Fruit fly (Drosophila melanogaster) whole organism, embryonic: ENCODE measurements around the gene CG43322.
A peak's percentile ranks its signal among the peaks of the same experiment; 100 is the strongest.

Source experiments
- Ada2b ChIP-seq: fragments of 200-800 bp; sonication (Bioruptor generic); IDR thresholded peaks from 2 replicates; pipeline ENCODE4 v1.3.6; 2022; ENCODE audit warnings: missing biosample characterization, missing genetic modification characterization
- Atf3 ChIP-seq: fragments of 200-800 bp; sonication (Bioruptor generic); optimal IDR thresholded peaks from 3 replicates; lab custom pipeline; 2016; ENCODE audit warnings: missing biosample characterization, missing genetic modification characterization
- Bdp1 ChIP-seq: fragments of 200-800 bp; sonication (Bioruptor generic); optimal IDR thresholded peaks from 3 replicates; lab custom pipeline; 2016; ENCODE audit warnings: missing biosample characterization, missing genetic modification characterization
- CG10147 ChIP-seq: fragments of 200-800 bp; sonication (Bioruptor generic); optimal IDR thresholded peaks from 2 replicates; lab custom pipeline; 2019; ENCODE audit warnings: missing biosample characterization, mild to moderate bottlenecking, missing genetic modification characterization, moderate library complexity
- CG10366 ChIP-seq: fragments of 200-800 bp; sonication (Bioruptor generic); IDR thresholded peaks from 2 replicates; pipeline ENCODE4 v1.3.6; 2022; ENCODE audit warnings: missing biosample characterization, missing genetic modification characterization
- CG11085 ChIP-seq: fragments of 200-800 bp; sonication (Bioruptor generic); IDR thresholded peaks from 2 replicates; pipeline ENCODE4 v1.3.6; 2022; ENCODE audit warnings: missing biosample characterization, missing genetic modification characterization
- CG11695 ChIP-seq: fragments of 200-800 bp; sonication (Bioruptor generic); IDR thresholded peaks from 3 replicates; pipeline ENCODE4 v1.3.6; 2022; ENCODE audit warnings: missing biosample characterization, missing genetic modification characterization
- CG17568 ChIP-seq: fragments of 200-800 bp; sonication (Bioruptor generic); optimal IDR thresholded peaks from 2 replicates; lab custom pipeline; 2018; ENCODE audit warnings: missing biosample characterization, mild to moderate bottlenecking, missing genetic modification characterization, moderate library complexity
- CG17612 ChIP-seq: fragments of 200-800 bp; sonication (Bioruptor generic); IDR thresholded peaks from 2 replicates; pipeline ENCODE4 v1.3.6; 2022; ENCODE audit warnings: missing biosample characterization, missing genetic modification characterization
- CG18262 ChIP-seq: fragments of 200-800 bp; optimal IDR thresholded peaks from 3 replicates; lab custom pipeline; 2019; ENCODE audit warnings: missing biosample characterization, mild to moderate bottlenecking, missing genetic modification characterization, moderate library complexity
- CG1832 ChIP-seq: fragments of 200-800 bp; sonication (Bioruptor generic); optimal IDR thresholded peaks from 2 replicates; lab custom pipeline; 2017; ENCODE audit warnings: missing biosample characterization, mild to moderate bottlenecking, missing genetic modification characterization, inconsistent platforms
- CG18599 ChIP-seq: fragments of 200-800 bp; sonication (Bioruptor generic); optimal IDR thresholded peaks from 3 replicates; lab custom pipeline; 2017; ENCODE audit warnings: missing biosample characterization, missing genetic modification characterization, mild to moderate bottlenecking, moderate library complexity, missing genetic modification reagents
- CG31441 ChIP-seq: fragments of 200-800 bp; sonication (Bioruptor generic); IDR thresholded peaks from 2 replicates; pipeline ENCODE4 v1.3.6; 2022; ENCODE audit warnings: missing biosample characterization, missing genetic modification characterization
- CG42726 ChIP-seq: fragments of 200-800 bp; sonication (Bioruptor generic); IDR thresholded peaks from 2 replicates; pipeline ENCODE4 v1.3.6; 2022; ENCODE audit warnings: missing biosample characterization, missing genetic modification characterization; ENCODE audit not compliant: partially characterized antibody
- CG4360 ChIP-seq: fragments of 200-800 bp; sonication (Bioruptor generic); IDR thresholded peaks from 2 replicates; pipeline ENCODE4 v1.3.6; 2022; ENCODE audit warnings: missing biosample characterization, missing genetic modification characterization
- CG4424 ChIP-seq: fragments of 200-800 bp; sonication (Bioruptor generic); optimal IDR thresholded peaks from 3 replicates; lab custom pipeline; 2016; ENCODE audit warnings: missing biosample characterization, missing genetic modification characterization
- CG6689 ChIP-seq: fragments of 200-800 bp; sonication (Bioruptor generic); IDR thresholded peaks from 2 replicates; pipeline ENCODE4 v1.3.6; 2022; ENCODE audit warnings: missing biosample characterization, missing genetic modification characterization
- CG7357 ChIP-seq: fragments of 200-800 bp; sonication (Bioruptor generic); IDR thresholded peaks from 3 replicates; pipeline ENCODE4 v1.3.6; 2022; ENCODE audit warnings: missing biosample characterization, missing genetic modification characterization
- CG8290 ChIP-seq, 3 experiments: fragments of 200-800 bp; sonication (Bioruptor generic); optimal IDR thresholded peaks; 2 replicates each; lab custom pipeline; 2016 to 2019; ENCODE audit warnings: missing biosample characterization in 3 of 3, missing genetic modification characterization in 3 of 3, mild to moderate bottlenecking in 2 of 3, moderate library complexity in 1 of 3
- Dad ChIP-seq: fragments of 200-800 bp; sonication (Bioruptor generic); optimal IDR thresholded peaks from 3 replicates; lab custom pipeline; 2016; ENCODE audit warnings: missing biosample characterization, missing genetic modification characterization
- Doc3 ChIP-seq: fragments of 200-800 bp; sonication (Bioruptor generic); IDR thresholded peaks from 3 replicates; pipeline ENCODE4 v1.3.6; 2022; ENCODE audit warnings: missing biosample characterization, missing genetic modification characterization; ENCODE audit not compliant: partially characterized antibody
- Drgx ChIP-seq: fragments of 200-800 bp; sonication (Bioruptor generic); IDR thresholded peaks from 2 replicates; pipeline ENCODE4 v1.3.6; 2022; ENCODE audit warnings: missing biosample characterization, missing genetic modification characterization
- Ets65A ChIP-seq: fragments of 200-800 bp; sonication (Bioruptor generic); peaks from one replicate; lab custom pipeline; 2016; ENCODE audit warnings: missing biosample characterization, missing genetic modification characterization
- HmgD ChIP-seq: fragments of 200-800 bp; sonication (Bioruptor generic); optimal IDR thresholded peaks from 3 replicates; lab custom pipeline; 2016; ENCODE audit warnings: missing biosample characterization, missing genetic modification characterization
- Hr78 ChIP-seq, 2 experiments: fragments of 200-800 bp in 1 of 2; fragments of >200 bp in 1 of 2; sonication (Bioruptor generic) in 1 of 2; optimal IDR thresholded peaks; 2 replicates each; lab custom pipeline; 2017 to 2019; ENCODE audit warnings: missing biosample characterization in 2 of 2, missing genetic modification characterization in 2 of 2, mild to moderate bottlenecking in 1 of 2, moderate library complexity in 1 of 2
- Jarid2 ChIP-seq: fragments of 200-800 bp; sonication (Bioruptor generic); optimal IDR thresholded peaks from 3 replicates; lab custom pipeline; 2017; ENCODE audit warnings: mild to moderate bottlenecking, missing biosample characterization, missing genetic modification reagents, missing genetic modification characterization
- Lhr ChIP-seq: fragments of 200-800 bp; sonication (Bioruptor generic); optimal IDR thresholded peaks from 3 replicates; lab custom pipeline; 2017; ENCODE audit warnings: mild to moderate bottlenecking, missing biosample characterization, missing genetic modification reagents, missing genetic modification characterization
- MBD-R2 ChIP-seq: fragments of 200-800 bp; sonication (Bioruptor generic); IDR thresholded peaks from 2 replicates; pipeline ENCODE4 v1.3.6; 2022; ENCODE audit warnings: missing biosample characterization, missing genetic modification characterization
- MESR4 ChIP-seq: fragments of 200-800 bp; sonication (Bioruptor generic); optimal IDR thresholded peaks from 2 replicates; lab custom pipeline; 2018; ENCODE audit warnings: missing biosample characterization, mild to moderate bottlenecking, missing genetic modification characterization, moderate library complexity
- Med ChIP-seq: fragments of 200-800 bp; sonication (Bioruptor generic); peaks from one replicate; lab custom pipeline; 2016; ENCODE audit warnings: missing biosample characterization, missing genetic modification characterization, mild to moderate bottlenecking, inconsistent platforms, moderate library complexity
- Neu2 ChIP-seq: fragments of 200-800 bp; sonication (Bioruptor generic); optimal IDR thresholded peaks from 3 replicates; lab custom pipeline; 2016; ENCODE audit warnings: missing biosample characterization, missing genetic modification characterization, borderline replicate concordance
- Spps ChIP-seq: fragments of 200-800 bp; sonication (Bioruptor generic); optimal IDR thresholded peaks from 2 replicates; lab custom pipeline; 2018; ENCODE audit warnings: missing biosample characterization, mild to moderate bottlenecking, missing genetic modification characterization
- bowl ChIP-seq: fragments of 200-800 bp; sonication (Bioruptor generic); IDR thresholded peaks from 2 replicates; pipeline ENCODE4 v1.3.6; 2022; ENCODE audit warnings: missing biosample characterization, missing genetic modification characterization
- btn ChIP-seq: fragments of 200-800 bp; sonication (Bioruptor generic); optimal IDR thresholded peaks from 2 replicates; lab custom pipeline; 2016; ENCODE audit warnings: missing biosample characterization, missing genetic modification characterization
- croc ChIP-seq: fragments of 200-800 bp; sonication (Bioruptor generic); conservative IDR thresholded peaks from 3 replicates; pipeline ENCODE4 v1.3.6; 2022; ENCODE audit warnings: missing biosample characterization, missing genetic modification characterization
- da ChIP-seq: fragments of 200-800 bp; sonication (Bioruptor generic); optimal IDR thresholded peaks from 2 replicates; lab custom pipeline; 2016; ENCODE audit warnings: missing biosample characterization, missing genetic modification characterization
- gce ChIP-seq: fragments of 200-800 bp; sonication (Bioruptor generic); IDR thresholded peaks from 3 replicates; pipeline ENCODE4 v1.3.6; 2022; ENCODE audit warnings: missing biosample characterization, missing genetic modification characterization
- gcm ChIP-seq: fragments of 200-800 bp; sonication (Bioruptor generic); optimal IDR thresholded peaks from 2 replicates; lab custom pipeline; 2019; ENCODE audit warnings: missing biosample characterization, mild to moderate bottlenecking, missing genetic modification characterization, moderate library complexity
- hb ChIP-seq: fragments of 200-800 bp; sonication (Bioruptor generic); IDR thresholded peaks from 3 replicates; pipeline ENCODE4 v1.3.6; 2022; ENCODE audit warnings: missing biosample characterization, missing genetic modification characterization; ENCODE audit not compliant: partially characterized antibody
- jumu ChIP-seq: fragments of 200-800 bp; sonication (Bioruptor generic); optimal IDR thresholded peaks from 3 replicates; lab custom pipeline; 2016; ENCODE audit warnings: missing biosample characterization, missing genetic modification characterization
- kay ChIP-seq: fragments of 200-800 bp; sonication (Bioruptor generic); optimal IDR thresholded peaks from 2 replicates; lab custom pipeline; 2016; ENCODE audit warnings: missing biosample characterization, missing genetic modification characterization
- maf-S ChIP-seq: fragments of 200-800 bp; sonication (Bioruptor generic); optimal IDR thresholded peaks from 2 replicates; lab custom pipeline; 2016; ENCODE audit warnings: missing biosample characterization, missing genetic modification characterization
- nmo ChIP-seq: fragments of 200-800 bp; sonication (Bioruptor generic); optimal IDR thresholded peaks from 2 replicates; lab custom pipeline; 2018; ENCODE audit warnings: missing biosample characterization, mild to moderate bottlenecking, missing genetic modification characterization, moderate library complexity
- nom ChIP-seq: fragments of 200-800 bp; sonication (Bioruptor generic); optimal IDR thresholded peaks from 2 replicates; lab custom pipeline; 2017; ENCODE audit warnings: missing biosample characterization, missing genetic modification characterization, mild to moderate bottlenecking, moderate library complexity, missing genetic modification reagents
- sens ChIP-seq: fragments of 200-800 bp; sonication (Bioruptor generic); peaks from one replicate; lab custom pipeline; 2016; ENCODE audit warnings: missing biosample characterization, missing genetic modification characterization
- sisA ChIP-seq: fragments of 200-800 bp; sonication (Bioruptor generic); IDR thresholded peaks from 2 replicates; pipeline ENCODE4 v1.3.6; 2022; ENCODE audit warnings: missing biosample characterization, missing genetic modification characterization
- sob ChIP-seq: fragments of 200-800 bp; sonication (Bioruptor generic); IDR thresholded peaks from 2 replicates; pipeline ENCODE4 v1.3.6; 2022; ENCODE audit warnings: missing biosample characterization, missing genetic modification characterization
- sqz ChIP-seq: fragments of 200-800 bp; sonication (Bioruptor generic); optimal IDR thresholded peaks from 3 replicates; lab custom pipeline; 2018; ENCODE audit warnings: missing biosample characterization, mild to moderate bottlenecking, missing genetic modification characterization
- trem ChIP-seq: fragments of 200-800 bp; optimal IDR thresholded peaks from 3 replicates; lab custom pipeline; 2019; ENCODE audit warnings: missing biosample characterization, mild to moderate bottlenecking, missing genetic modification characterization, moderate library complexity
- ttk ChIP-seq: fragments of 200-800 bp; sonication (Bioruptor generic); IDR thresholded peaks from 2 replicates; pipeline ENCODE4 v2.1.2; 2022; ENCODE audit warnings: missing biosample characterization, missing genetic modification characterization
- vvl ChIP-seq: fragments of 200-800 bp; sonication (Bioruptor generic); IDR thresholded peaks from 2 replicates; pipeline ENCODE4 v1.3.6; 2022; ENCODE audit warnings: missing biosample characterization, missing genetic modification characterization
- zen ChIP-seq: fragments of 200-800 bp; sonication (Bioruptor generic); optimal IDR thresholded peaks from 3 replicates; lab custom pipeline; 2018; ENCODE audit warnings: missing biosample characterization, mild to moderate bottlenecking, missing genetic modification characterization, moderate library complexity

Gene CG43322

dm6 chr2L:6964632-6965031, 48.6 kb upstream of the CG43322 start (continued):
- TF ChIP-seq gcm (no peak), CG42726 (GFP tag; lab: Robert Waterston, UW) (0 out of 2 replicates have a peak, but pooled peaks have one; percentile 54), Doc3 (GFP tag; lab: Robert Waterston, UW) (0 out of 3 replicates have a peak, but pooled peaks have one; percentile 10), CG10366 (GFP tag; lab: Robert Waterston, UW) (no peak), sens (GFP tag; lab: Kevin White, UChicago) (peak; percentile 1), CG4424 (GFP tag; lab: Kevin White, UChicago) (no peak), Ets65A (GFP tag; lab: Kevin White, UChicago) (peak; percentile 82), kay (GFP tag; lab: Kevin White, UChicago) (no peak), MESR4 (GFP tag; lab: Kevin White, UChicago) (peak; percentile 28), sob (GFP tag; lab: Robert Waterston, UW) (no peak), nom (GFP tag; lab: Kevin White, UChicago) (no peak), CG10147 (no peak), hb (GFP tag; lab: Robert Waterston, UW) (no peak), CG11085 (GFP tag; lab: Robert Waterston, UW) (no peak), vvl (GFP tag; lab: Robert Waterston, UW) (no peak), Dad (no peak), btn (GFP tag; lab: Kevin White, UChicago) (no peak), MBD-R2 (GFP tag; lab: Robert Waterston, UW) (no peak), Jarid2 (GFP tag; lab: Kevin White, UChicago) (no peak), CG7357 (GFP tag; lab: Robert Waterston, UW) (no peak), Neu2 (GFP tag; lab: Kevin White, UChicago) (no peak), sqz (GFP tag; lab: Kevin White, UChicago) (no peak), trem (tag; lab: Kevin White, UChicago) (no peak), CG1832 (GFP tag; lab: Kevin White, UChicago) (no peak), CG18262 (tag; lab: Kevin White, UChicago) (no peak), Hr78 (GFP tag; optimal IDR thresholded peaks at IDR 0.05; lab: Kevin White, UChicago) (no peak), ttk (GFP tag; lab: Robert Waterston, UW) (no peak), Bdp1 (GFP tag; lab: Kevin White, UChicago) (no peak), croc (GFP tag; lab: Robert Waterston, UW) (no peak), Atf3 (GFP tag; lab: Kevin White, UChicago) (no peak), CG17568 (GFP tag; lab: Kevin White, UChicago) (no peak), bowl (GFP tag; lab: Robert Waterston, UW) (no peak), Spps (tag; lab: Kevin White, UChicago) (no peak), HmgD (GFP tag; lab: Kevin White, UChicago) (no peak), CG11695 (GFP tag; lab: Robert Waterston, UW) (no peak), maf-S (GFP tag; lab: Kevin White, UChicago) (no peak), Lhr (no peak), Med (GFP tag; lab: Kevin White, UChicago) (peak; percentile 39), sisA (no peak), CG17612 (GFP tag; lab: Robert Waterston, UW) (no peak), da (no peak)

- TF ChIP-seq jumu (GFP tag; lab: Kevin White, UChicago) (no peak), Ada2b (GFP tag; lab: Robert Waterston, UW) (no peak), nmo (GFP tag; lab: Kevin White, UChicago) (no peak), zen (tag; lab: Kevin White, UChicago) (no peak), CG6689 (GFP tag; lab: Robert Waterston, UW) (no peak), CG18599 (GFP tag; lab: Kevin White, UChicago) (no peak), da (no peak), CG31441 (no peak), CG4360 (GFP tag; lab: Robert Waterston, UW) (no peak; the same call in 1 of the 2 replicates), gce (GFP tag; lab: Robert Waterston, UW) (no peak), Drgx (no peak), CG8290 (GFP tag; optimal IDR thresholded peaks at IDR 0.05; lab: Kevin White, UChicago) (peak; percentile 99), CG8290 (tag; optimal IDR thresholded peaks at IDR 0.05; lab: Kevin White, UChicago) (peak; percentile 30 to 87)
These were observed 46.9 kb upstream of the CG43322 start for dm6 chr2L:6966309-6966708.
